Worm (Caenorhabditis elegans): Measurements from ENCODE around the gene C11E4.8.

The C11E4.8 gene

DNA sequence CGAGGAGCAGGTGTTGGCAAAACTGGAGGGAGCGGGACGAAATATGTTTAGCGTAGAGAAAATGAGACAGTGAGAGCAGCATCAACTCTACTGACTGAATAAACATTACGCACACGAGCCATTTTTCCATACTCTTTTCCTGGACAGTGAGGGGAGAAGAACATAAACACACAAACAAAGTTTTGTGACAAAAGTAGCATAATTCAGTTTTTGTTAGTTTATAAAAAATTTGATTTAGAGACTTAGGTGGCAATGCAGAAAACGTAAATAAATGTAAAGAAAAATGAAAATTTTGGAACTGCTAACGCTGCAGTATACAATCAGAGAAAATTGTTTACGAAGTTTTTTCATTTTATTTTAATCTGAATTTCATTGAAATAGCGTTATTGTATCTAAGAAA is 53.0 kb downstream of the C11E4.8 start:
- TF ChIP-seq lin-14 (GFP tag; optimal IDR thresholded peaks at IDR 0.05) (peak; percentile 62), blmp-1 (tag; optimal IDR thresholded peaks at IDR 0.05) (no peak)

DNA sequence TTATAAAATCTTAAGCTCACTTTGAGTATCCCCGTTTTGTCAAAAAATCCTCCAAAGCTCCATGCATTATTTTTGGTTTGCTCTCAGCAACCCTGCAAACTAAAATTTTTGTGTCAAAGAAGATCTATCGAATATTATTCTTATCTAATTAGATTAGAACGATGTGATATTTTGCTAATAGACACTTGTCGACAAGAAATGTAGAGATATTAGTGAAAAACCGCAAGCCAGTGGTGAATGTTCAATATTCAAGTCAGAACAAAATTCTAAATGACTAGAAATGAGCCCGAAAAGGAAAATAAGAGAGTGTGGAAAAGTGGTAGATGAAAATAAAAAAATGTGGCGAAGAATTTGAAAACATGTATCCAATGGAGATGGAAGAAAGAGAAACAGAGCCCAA is 54.6 kb downstream of the C11E4.8 start, which contains the start of gene C43C3.4:
TSS of gene C43C3.4 (minus strand) at position 101 of the 400 bp plus-strand sequence.
- TF ChIP-seq dsc-1 (tag; optimal IDR thresholded peaks at IDR 0.05) (peak; percentile 45), nhr-71 (tag; optimal IDR thresholded peaks at IDR 0.05) (no peak)

DNA sequence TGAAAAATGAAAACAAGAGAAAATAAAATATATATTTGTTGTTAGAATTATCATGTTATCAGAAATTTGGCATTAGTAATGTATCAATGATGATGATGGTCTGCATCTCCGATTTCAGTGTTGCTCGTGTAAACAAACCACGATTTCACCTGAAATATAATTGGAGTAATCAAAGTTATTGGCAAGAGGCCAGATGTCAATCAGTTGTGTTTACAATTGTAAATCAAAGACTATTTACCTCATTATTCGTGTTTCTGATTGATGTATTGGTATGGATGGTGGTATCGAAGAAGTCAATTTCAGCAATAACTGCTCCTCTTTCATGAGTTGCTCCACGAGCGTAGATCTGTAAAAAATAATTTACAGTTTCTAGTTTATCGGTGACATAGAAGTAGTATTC is 55.8 kb downstream of the C11E4.8 start:
- no peak for TF ChIP-seq zip-4 (GFP tag; optimal IDR thresholded peaks at IDR 0.05)
- TF ChIP-seq tbx-2 (tag; optimal IDR thresholded peaks at IDR 0.05) = no peak
- TF ChIP-seq dpl-1 (GFP tag; optimal IDR thresholded peaks at IDR 0.05) = no peak
- no peak for TF ChIP-seq nhr-76 (tag; optimal IDR thresholded peaks at IDR 0.05)
- no peak for TF ChIP-seq efl-3 (GFP tag; optimal IDR thresholded peaks at IDR 0.05)
- no peak for TF ChIP-seq irx-1 (tag; optimal IDR thresholded peaks at IDR 0.05)
- TF ChIP-seq ztf-11 (tag; optimal IDR thresholded peaks at IDR 0.05) = no peak
- TF ChIP-seq F16B12.6 (tag; optimal IDR thresholded peaks at IDR 0.05) = no peak
- TF ChIP-seq snpc-4 (tag; optimal IDR thresholded peaks at IDR 0.05) = no peak
- TF ChIP-seq hpl-2 (GFP tag; optimal IDR thresholded peaks at IDR 0.05) = no peak
- no peak for TF ChIP-seq alr-1 (tag; optimal IDR thresholded peaks at IDR 0.05; ENCODE audit: borderline replicate concordance)
- no peak for TF ChIP-seq egl-13 (tag; optimal IDR thresholded peaks at IDR 0.05)
- no peak for TF ChIP-seq efl-1 (optimal IDR thresholded peaks at IDR 0.05)
- no peak for TF ChIP-seq efl-1 (GFP tag; optimal IDR thresholded peaks at IDR 0.05 in 1 of 2)
- TF ChIP-seq ceh-88 (GFP tag; IDR thresholded peaks at IDR 0.05) = no peak

DNA sequence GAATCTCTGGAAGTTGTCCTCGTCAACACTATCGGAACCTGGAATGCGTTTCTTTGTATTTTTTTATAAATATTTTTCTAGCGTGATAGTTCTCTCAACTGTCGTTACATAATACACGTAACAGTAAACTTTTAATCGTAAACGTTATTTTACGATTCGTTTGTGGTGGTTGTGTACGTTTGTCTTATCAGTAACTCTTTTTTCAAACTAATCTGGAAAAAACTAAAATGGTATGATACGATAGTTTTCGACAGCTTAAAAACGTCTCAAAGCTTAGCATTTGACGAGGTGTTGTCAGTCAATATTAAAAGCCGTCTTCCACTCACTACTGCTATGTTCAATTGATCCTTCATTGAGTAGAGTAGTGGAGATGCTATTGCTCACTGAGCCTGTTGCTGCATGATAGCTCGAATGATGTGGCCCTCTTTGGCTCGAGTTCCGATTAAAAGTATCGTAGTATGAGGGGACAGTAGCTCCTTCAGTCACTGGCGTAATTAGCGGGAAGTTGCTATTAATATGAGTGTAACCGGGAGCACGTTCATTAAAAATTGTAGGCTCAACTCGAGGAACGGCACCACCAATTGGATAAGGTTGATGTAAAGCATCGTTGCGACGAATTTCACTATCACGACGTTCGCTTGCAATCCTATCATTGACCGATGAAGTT is 56.7 kb downstream of the C11E4.8 start:
- TF ChIP-seq unc-130 (tag; optimal IDR thresholded peaks at IDR 0.05) (no peak), snpc-4 (tag; optimal IDR thresholded peaks at IDR 0.05) (no peak), elt-2 (tag; optimal IDR thresholded peaks at IDR 0.05) (peak; percentile 65), fkh-8 (tag; optimal IDR thresholded peaks at IDR 0.05) (no peak), dpl-1 (GFP tag; optimal IDR thresholded peaks at IDR 0.05) (no peak)

DNA sequence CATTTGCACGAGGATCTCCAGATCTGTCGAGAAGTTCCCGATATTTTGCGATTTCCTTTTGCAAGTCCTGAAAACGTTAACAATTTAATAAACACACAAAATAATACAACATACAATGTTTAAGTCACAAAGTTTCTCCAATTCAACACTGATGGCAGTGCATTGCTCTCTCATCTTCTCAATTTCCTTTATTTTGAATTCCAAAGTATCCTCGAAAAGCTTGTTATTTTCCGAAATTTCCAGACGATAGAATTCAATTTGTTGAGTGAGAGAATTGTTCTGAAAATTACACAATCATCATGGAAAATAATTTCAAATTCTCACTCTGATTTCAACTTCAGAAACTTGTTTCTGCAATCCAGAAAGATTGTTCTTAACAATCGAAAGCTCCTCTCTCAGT is 57.7 kb downstream of the C11E4.8 start:
- no peak for TF ChIP-seq nhr-76 (tag; optimal IDR thresholded peaks at IDR 0.05)
- no peak for TF ChIP-seq alr-1 (tag; optimal IDR thresholded peaks at IDR 0.05; ENCODE audit: borderline replicate concordance)
- no peak for TF ChIP-seq ama-1 (optimal IDR thresholded peaks at IDR 0.05)
- TF ChIP-seq zip-4 (GFP tag; optimal IDR thresholded peaks at IDR 0.05) = no peak

DNA sequence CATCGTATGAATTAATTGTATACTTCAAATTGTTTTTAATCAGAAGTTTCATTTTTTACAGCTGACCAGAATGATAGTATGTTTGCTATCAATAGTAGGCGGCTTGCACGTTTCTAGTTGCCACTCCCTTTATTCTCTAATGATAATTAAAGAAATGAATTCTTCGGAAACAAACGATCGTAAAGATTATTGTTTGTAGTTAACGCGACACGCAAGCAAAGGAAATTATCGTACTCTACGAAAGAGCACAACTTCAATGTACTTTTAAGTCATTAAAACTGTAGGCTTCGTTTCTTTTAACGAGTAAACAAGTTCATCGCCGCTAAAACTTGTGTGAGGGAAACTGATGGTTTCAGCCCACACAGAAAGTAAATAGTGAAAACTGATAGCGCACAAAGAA is 59.2 kb downstream of the C11E4.8 start:
- TF ChIP-seq mdl-1 (tag; optimal IDR thresholded peaks at IDR 0.05) (peak in 1 of 2 experiments; percentile 4), nhr-20 (tag; optimal IDR thresholded peaks at IDR 0.05) (peak; percentile 36), Y116A8C.19 (tag; optimal IDR thresholded peaks at IDR 0.05; ENCODE audit: borderline replicate concordance) (no peak), lsy-2 (tag; optimal IDR thresholded peaks at IDR 0.05) (no peak), elt-2 (tag; optimal IDR thresholded peaks at IDR 0.05) (peak; percentile 86), efl-1 (optimal IDR thresholded peaks at IDR 0.05) (no peak), efl-1 (GFP tag; optimal IDR thresholded peaks at IDR 0.05 in 1 of 2) (peak in 1 of 2 experiments; percentile 59), nhr-71 (tag; optimal IDR thresholded peaks at IDR 0.05) (peak; percentile 18), ceh-8 (GFP tag; optimal IDR thresholded peaks at IDR 0.05) (no peak), unc-86 (tag; optimal IDR thresholded peaks at IDR 0.05) (no peak), lin-35 (GFP tag; optimal IDR thresholded peaks at IDR 0.05) (peak in 1 of 2 experiments; percentile 28)
